Worm (Caenorhabditis elegans) whole organism, L3 larva: ENCODE data around the gene K03B8.14.

Source experiments
- R02D3.7 ChIP-seq: fragments of 150-350 bp; optimal IDR thresholded peaks from 2 replicates; lab custom pipeline; 2014; ENCODE audit warnings: missing biosample characterization, missing genetic modification characterization
- ZK546.5 ChIP-seq: sonication (generic microtip); optimal IDR thresholded peaks from 2 replicates; lab custom pipeline; 2017; ENCODE audit warnings: missing biosample characterization, missing genetic modification characterization
- aly-2 ChIP-seq: fragments of 150-350 bp; optimal IDR thresholded peaks from 2 replicates; lab custom pipeline; 2014; ENCODE audit warnings: missing biosample characterization, missing genetic modification characterization
- ceh-16 ChIP-seq: sonication (generic microtip); optimal IDR thresholded peaks from 2 replicates; lab custom pipeline; 2017; ENCODE audit warnings: missing biosample characterization, missing genetic modification characterization
- ceh-28 ChIP-seq: fragments of 150-350 bp; optimal IDR thresholded peaks from 2 replicates; lab custom pipeline; 2014; ENCODE audit warnings: missing biosample characterization, missing genetic modification reagents, missing genetic modification characterization
- ceh-9 ChIP-seq: sonication (generic microtip); optimal IDR thresholded peaks from 2 replicates; lab custom pipeline; 2018; ENCODE audit warnings: missing biosample characterization, missing genetic modification characterization
- daf-12 ChIP-seq: fragments of 150-350 bp; optimal IDR thresholded peaks from 2 replicates; lab custom pipeline; 2014; ENCODE audit warnings: missing biosample characterization, missing genetic modification reagents, missing genetic modification characterization
- egl-27 ChIP-seq: sonication (generic microtip); optimal IDR thresholded peaks from 4 replicates; lab custom pipeline; 2017; ENCODE audit warnings: missing biosample characterization, missing genetic modification reagents, missing genetic modification characterization
- egl-5 ChIP-seq: fragments of 150-350 bp; optimal IDR thresholded peaks from 2 replicates; lab custom pipeline; 2017; ENCODE audit warnings: missing biosample characterization, missing genetic modification reagents, missing genetic modification characterization, inconsistent platforms
- elt-1 ChIP-seq: fragments of 150-350 bp; optimal IDR thresholded peaks from 2 replicates; lab custom pipeline; 2014; ENCODE audit warnings: missing biosample characterization, missing genetic modification characterization
- elt-2 ChIP-seq: sonication (generic microtip); optimal IDR thresholded peaks from 2 replicates; lab custom pipeline; 2016; ENCODE audit warnings: missing genetic modification reagents, mild to moderate bottlenecking, missing genetic modification characterization, missing compliant biosample characterization
- elt-3 ChIP-seq, 3 experiments: fragments of 150-350 bp in 1 of 3; sonication (generic microtip) in 2 of 3; optimal IDR thresholded peaks; 2 replicates in 2 of 3; 4 replicates in 1 of 3; lab custom pipeline; 2014 to 2017; ENCODE audit warnings: missing biosample characterization in 3 of 3, missing genetic modification characterization in 3 of 3
- fkh-10 ChIP-seq: sonication (generic microtip); optimal IDR thresholded peaks from 2 replicates; lab custom pipeline; 2017; ENCODE audit warnings: missing biosample characterization, missing genetic modification reagents, missing genetic modification characterization
- fkh-2 ChIP-seq: fragments of 150-350 bp; optimal IDR thresholded peaks from 2 replicates; lab custom pipeline; 2014; ENCODE audit warnings: missing biosample characterization, missing genetic modification reagents, missing genetic modification characterization
- jun-1 ChIP-seq: fragments of 150-350 bp; optimal IDR thresholded peaks from 2 replicates; lab custom pipeline; 2014; ENCODE audit warnings: missing biosample characterization, missing genetic modification reagents, missing genetic modification characterization
- lin-15B ChIP-seq: fragments of 150-350 bp; optimal IDR thresholded peaks from 2 replicates; lab custom pipeline; 2014; ENCODE audit warnings: missing biosample characterization, missing genetic modification characterization
- lsy-12 ChIP-seq: sonication (generic microtip); optimal IDR thresholded peaks from 2 replicates; lab custom pipeline; 2016; ENCODE audit warnings: mild to moderate bottlenecking, missing genetic modification characterization, missing compliant biosample characterization
- mdl-1 ChIP-seq: fragments of 150-350 bp; optimal IDR thresholded peaks from 2 replicates; lab custom pipeline; 2014; ENCODE audit warnings: missing biosample characterization, missing genetic modification characterization
- nfya-1 ChIP-seq: sonication (generic microtip); optimal IDR thresholded peaks from 2 replicates; lab custom pipeline; 2017; ENCODE audit warnings: missing genetic modification characterization, mild to moderate bottlenecking, missing compliant biosample characterization, antibody characterized with exemption, moderate library complexity; ENCODE audit not compliant: insufficient read depth
- nhr-11 ChIP-seq: fragments of 150-350 bp; optimal IDR thresholded peaks from 2 replicates; lab custom pipeline; 2014; ENCODE audit warnings: missing biosample characterization, missing genetic modification characterization
- nhr-12 ChIP-seq: fragments of 150-350 bp; optimal IDR thresholded peaks from 2 replicates; lab custom pipeline; 2014; ENCODE audit warnings: missing biosample characterization, missing genetic modification characterization
- nhr-237 ChIP-seq: fragments of 150-350 bp; optimal IDR thresholded peaks from 2 replicates; lab custom pipeline; 2014; ENCODE audit warnings: missing biosample characterization, missing genetic modification characterization
- nhr-28 ChIP-seq: fragments of 150-350 bp; optimal IDR thresholded peaks from 2 replicates; lab custom pipeline; 2014; ENCODE audit warnings: missing biosample characterization, missing genetic modification characterization
- nhr-43 ChIP-seq: sonication (generic microtip); optimal IDR thresholded peaks from 2 replicates; lab custom pipeline; 2016; ENCODE audit warnings: mild to moderate bottlenecking, missing genetic modification characterization, missing compliant biosample characterization; ENCODE audit not compliant: poor library complexity, severe bottlenecking
- nhr-76 ChIP-seq: fragments of 150-350 bp; sonication (generic microtip); optimal IDR thresholded peaks from 5 replicates; lab custom pipeline; 2014; ENCODE audit warnings: missing biosample characterization, missing genetic modification characterization
- nhr-77 ChIP-seq: fragments of 150-350 bp; optimal IDR thresholded peaks from 2 replicates; lab custom pipeline; 2014; ENCODE audit warnings: missing biosample characterization, missing genetic modification characterization
- pha-4 ChIP-seq: fragments of 150-350 bp; optimal IDR thresholded peaks from 2 replicates; lab custom pipeline; 2014; ENCODE audit warnings: missing biosample characterization, missing genetic modification reagents, missing genetic modification characterization
- pqm-1 ChIP-seq: fragments of 150-350 bp; optimal IDR thresholded peaks from 2 replicates; lab custom pipeline; 2017; ENCODE audit warnings: missing biosample characterization, missing genetic modification characterization, inconsistent platforms
- sea-2 ChIP-seq: fragments of 150-350 bp; sonication (generic microtip); optimal IDR thresholded peaks from 4 replicates; lab custom pipeline; 2014; ENCODE audit warnings: missing biosample characterization, missing genetic modification reagents, missing genetic modification characterization
- skn-1 ChIP-seq: fragments of 150-350 bp; optimal IDR thresholded peaks from 2 replicates; lab custom pipeline; 2014; ENCODE audit warnings: missing biosample characterization, missing genetic modification characterization
- snpc-4 ChIP-seq: fragments of 150-350 bp; optimal IDR thresholded peaks from 2 replicates; lab custom pipeline; 2014; ENCODE audit warnings: missing biosample characterization, missing genetic modification characterization
- tbx-2 ChIP-seq: sonication (generic microtip); optimal IDR thresholded peaks from 2 replicates; lab custom pipeline; 2016; ENCODE audit warnings: mild to moderate bottlenecking, missing genetic modification characterization, missing compliant biosample characterization
- unc-39 ChIP-seq: sonication (generic microtip); optimal IDR thresholded peaks from 4 replicates; lab custom pipeline; 2017; ENCODE audit warnings: missing biosample characterization, missing genetic modification characterization
- unc-62 ChIP-seq: fragments of 150-350 bp; sonication (generic microtip); optimal IDR thresholded peaks from 4 replicates; lab custom pipeline; 2014; ENCODE audit warnings: missing biosample characterization, missing genetic modification reagents, missing genetic modification characterization
- zag-1 ChIP-seq: fragments of 150-350 bp; optimal IDR thresholded peaks from 2 replicates; lab custom pipeline; 2014; ENCODE audit warnings: missing biosample characterization, missing genetic modification characterization
- ztf-4 ChIP-seq: fragments of 150-350 bp; optimal IDR thresholded peaks from 2 replicates; lab custom pipeline; 2014; ENCODE audit warnings: missing biosample characterization, missing genetic modification characterization

K03B8.14 gene

ce11 chrV:11346912-11347311, 43.4 kb upstream of the K03B8.14 start, which contains the start of gene grl-7:
Gene grl-7 (minus strand): TSS chrV:11347012.
- TF ChIP-seq nhr-43 (tag; lab: Kevin White, UChicago) (peak; percentile 30), snpc-4 (tag; lab: Kevin White, UChicago) (no peak)
- TF ChIP-seq, all 47 proteins: peak for 1

ce11 chrV:11351263-11351662, 39.0 kb upstream of the K03B8.14 start:
- TF ChIP-seq nhr-28, result no peak
- no peak for TF ChIP-seq mdl-1 (tag; lab: Kevin White, UChicago)
- TF ChIP-seq jun-1, result no peak
- peak; percentile 35 for TF ChIP-seq fkh-10 (GFP tag; lab: Kevin White, UChicago)
- TF ChIP-seq fkh-2 (tag; lab: Kevin White, UChicago), result no peak

ce11 chrV:11352893-11353292, 37.4 kb upstream of the K03B8.14 start, which contains the start of gene npr-25:
Gene npr-25 (minus strand): TSS chrV:11352993.
- no peak for TF ChIP-seq sea-2 (GFP tag; lab: Kevin White, UChicago)
- TF ChIP-seq lin-15B (tag; lab: Kevin White, UChicago), result no peak
- TF ChIP-seq jun-1, result no peak
- no peak for TF ChIP-seq egl-5
- TF ChIP-seq unc-39 (tag; lab: Kevin White, UChicago), result no peak
- no peak for TF ChIP-seq ZK546.5 (tag; lab: Kevin White, UChicago)
- no peak for TF ChIP-seq lsy-12 (tag; lab: Kevin White, UChicago)
- TF ChIP-seq unc-62 (GFP tag; lab: Kevin White, UChicago), result no peak
- no peak for TF ChIP-seq skn-1 (tag; lab: Kevin White, UChicago)
- TF ChIP-seq tbx-2 (tag; lab: Kevin White, UChicago), result no peak
- TF ChIP-seq nfya-1 (tag; lab: Kevin White, UChicago), result no peak
- no peak for TF ChIP-seq nhr-77 (tag; lab: Kevin White, UChicago)
- TF ChIP-seq R02D3.7 (tag; lab: Kevin White, UChicago), result no peak
- TF ChIP-seq elt-2 (tag; lab: Kevin White, UChicago), result no peak

- TF ChIP-seq zag-1 (tag; lab: Kevin White, UChicago) (no peak), ceh-28 (tag; lab: Kevin White, UChicago) (no peak), fkh-10 (GFP tag; lab: Kevin White, UChicago) (no peak), snpc-4 (tag; lab: Kevin White, UChicago) (no peak), pha-4 (tag; lab: Kevin White, UChicago) (no peak), elt-3 (tag; optimal IDR thresholded peaks at IDR 0.05; lab: Kevin White, UChicago) (no peak), elt-1 (no peak), ceh-9 (tag; lab: Kevin White, UChicago) (no peak), ceh-16 (tag; lab: Kevin White, UChicago) (no peak), aly-2 (tag; lab: Kevin White, UChicago) (no peak), lsy-12 (tag; lab: Kevin White, UChicago) (no peak), sea-2 (GFP tag; lab: Kevin White, UChicago) (no peak), ztf-4 (no peak), nhr-12 (tag; lab: Kevin White, UChicago) (no peak), tbx-2 (tag; lab: Kevin White, UChicago) (no peak), egl-27 (tag; lab: Kevin White, UChicago) (no peak)
Measured at ce11 chrV:11354264-11354663, 36.0 kb upstream of the K03B8.14 start.

ce11 chrV:11363575-11363974, 26.7 kb upstream of the K03B8.14 start:
- TF ChIP-seq lin-15B (tag; lab: Kevin White, UChicago), result no peak
- TF ChIP-seq ceh-16 (tag; lab: Kevin White, UChicago), result no peak
- TF ChIP-seq fkh-2 (tag; lab: Kevin White, UChicago), result no peak
- TF ChIP-seq jun-1, result no peak
- TF ChIP-seq egl-5, result no peak
- TF ChIP-seq tbx-2 (tag; lab: Kevin White, UChicago), result no peak
- no peak for TF ChIP-seq nhr-11 (tag; lab: Kevin White, UChicago)
- TF ChIP-seq daf-12 (tag; lab: Kevin White, UChicago), result no peak
- TF ChIP-seq egl-27 (tag; lab: Kevin White, UChicago), result no peak
- no peak for TF ChIP-seq pqm-1 (tag; lab: Kevin White, UChicago)
- TF ChIP-seq elt-3 (tag; optimal IDR thresholded peaks at IDR 0.05; lab: Kevin White, UChicago), result no peak
- no peak for TF ChIP-seq unc-62 (GFP tag; lab: Kevin White, UChicago)
- no peak for TF ChIP-seq nhr-237
- no peak for TF ChIP-seq nhr-76 (tag; lab: Kevin White, UChicago)
